Fruit fly (Drosophila melanogaster): Measurements from ENCODE around the gene RpS21.

dm6 chr2L:2837742-2838461, 18.0 kb upstream of the RpS21 start, which contains the start of the genes CG3119 and Cpr23B:
- TF ChIP-seq Sin3A (optimal IDR thresholded peaks at IDR 0.05): no peak
- no peak for TF ChIP-seq ken (GFP tag; IDR thresholded peaks at IDR 0.05)
- TF ChIP-seq cwo (GFP tag; optimal IDR thresholded peaks at IDR 0.05): no peak
- TF ChIP-seq kah (GFP tag; optimal IDR thresholded peaks at IDR 0.05): no peak
- no peak for TF ChIP-seq ERR (GFP tag; optimal IDR thresholded peaks at IDR 0.05)
- TF ChIP-seq fd3F (GFP tag; optimal IDR thresholded peaks at IDR 0.05): no peak
- no peak for TF ChIP-seq CG11398 (GFP tag; optimal IDR thresholded peaks at IDR 0.05)
- TF ChIP-seq salm (tag; optimal IDR thresholded peaks at IDR 0.05): no peak
- no peak for TF ChIP-seq Sox100B (GFP tag; optimal IDR thresholded peaks at IDR 0.05)
- no peak for TF ChIP-seq CG4360 (GFP tag; IDR thresholded peaks at IDR 0.05)
- no peak for TF ChIP-seq CG32532 (GFP tag; IDR thresholded peaks at IDR 0.05)
- no peak for TF ChIP-seq MBD-R2 (GFP tag; IDR thresholded peaks at IDR 0.05)
- TF ChIP-seq wek (GFP tag; optimal IDR thresholded peaks at IDR 0.05): no peak

Data from whole organism, embryonic.